Worm (Caenorhabditis elegans): ENCODE data around the gene F54F7.2.

DNA sequence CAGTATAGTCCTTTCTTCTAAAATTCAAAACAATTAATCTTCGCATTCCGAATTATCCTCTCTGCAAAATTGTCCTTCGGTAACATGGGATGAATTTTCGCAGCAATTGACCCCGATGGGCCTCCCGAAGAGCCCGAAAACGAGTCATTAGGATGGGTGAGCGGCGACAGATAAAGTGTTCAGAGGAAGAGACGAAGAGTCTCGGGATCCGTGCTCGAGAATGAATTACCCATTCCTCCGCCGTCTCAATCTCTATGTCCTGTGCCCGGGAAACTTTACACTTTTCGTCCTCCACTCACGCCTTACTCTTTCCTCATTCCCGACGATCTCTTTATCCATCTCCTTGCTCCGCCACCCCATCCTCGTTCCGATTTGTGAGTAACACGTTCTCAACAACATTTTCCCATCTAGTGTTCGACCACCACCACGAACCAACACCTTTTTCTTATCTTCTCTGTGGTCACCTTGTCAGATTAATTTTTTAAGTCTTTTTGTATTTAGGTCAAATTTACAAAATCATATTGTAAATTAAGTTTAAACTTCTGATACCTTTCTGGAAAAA, 22.2 kb upstream of the F54F7.2 start:
- TF ChIP-seq rnt-1 (tag; optimal IDR thresholded peaks at IDR 0.05) (peak; percentile 1), pag-3 (tag; optimal IDR thresholded peaks at IDR 0.05; ENCODE audit: borderline replicate concordance) (no peak), sox-2 (GFP tag; IDR thresholded peaks at IDR 0.05) (no peak)

All from whole organism, late embryonic.